Worm (Caenorhabditis elegans) whole organism, young adult: ENCODE results near the gene C46F2.1.

ENCODE experiments used
- C06A6.2 ChIP-seq: fragments of 200-800 bp; sonication (Bioruptor generic); conservative IDR thresholded peaks from 2 replicates; pipeline ENCODE4 v1.3.6; 2022; ENCODE audit warnings: missing genetic modification characterization, missing compliant biosample characterization
- C17E4.6 ChIP-seq: fragments of 200-800 bp; sonication (Bioruptor generic); IDR thresholded peaks from 2 replicates; pipeline ENCODE4 v1.3.6; 2022; ENCODE audit warnings: missing genetic modification reagents, missing genetic modification characterization, missing compliant biosample characterization
- F52B5.7 ChIP-seq: sonication (generic microtip); optimal IDR thresholded peaks from 2 replicates; lab custom pipeline; 2016; ENCODE audit warnings: mild to moderate bottlenecking, missing genetic modification characterization, missing compliant biosample characterization
- F57C9.4 ChIP-seq: sonication (generic microtip); optimal IDR thresholded peaks from 2 replicates; lab custom pipeline; 2017; ENCODE audit warnings: mild to moderate bottlenecking, missing genetic modification characterization, missing compliant biosample characterization
- T07F8.4 ChIP-seq: sonication (generic microtip); optimal IDR thresholded peaks from 2 replicates; lab custom pipeline; 2016; ENCODE audit warnings: mild to moderate bottlenecking, missing genetic modification characterization, moderate library complexity, missing compliant biosample characterization
- Y53F4B.3 ChIP-seq: fragments of 200-800 bp; sonication (Bioruptor generic); IDR thresholded peaks from 2 replicates; pipeline ENCODE4 v1.3.6; 2022; ENCODE audit warnings: missing genetic modification reagents, missing genetic modification characterization, missing compliant biosample characterization
- aptf-2 ChIP-seq: fragments of 200-800 bp; sonication (Bioruptor generic); conservative IDR thresholded peaks from 2 replicates; pipeline ENCODE4 v1.3.6; 2022; ENCODE audit warnings: missing genetic modification reagents, missing genetic modification characterization, missing compliant biosample characterization
- athp-1 ChIP-seq: sonication (generic microtip); optimal IDR thresholded peaks from 2 replicates; lab custom pipeline; 2017; ENCODE audit warnings: mild to moderate bottlenecking, missing genetic modification characterization, missing compliant biosample characterization
- attf-5 ChIP-seq: fragments of 200-800 bp; sonication (Bioruptor generic); optimal IDR thresholded peaks from 2 replicates; lab custom pipeline; 2018; ENCODE audit warnings: mild to moderate bottlenecking, missing genetic modification characterization, missing compliant biosample characterization
- attf-6 ChIP-seq: fragments of 200-800 bp; sonication (Bioruptor generic); IDR thresholded peaks from 2 replicates; pipeline ENCODE4 v1.3.6; 2022; ENCODE audit warnings: missing genetic modification reagents, missing genetic modification characterization, missing compliant biosample characterization
- cebp-1 ChIP-seq, 2 experiments: fragments of 200-800 bp in 1 of 2; sonication (Bioruptor generic) in 1 of 2; sonication (generic microtip) in 1 of 2; IDR thresholded peaks in 1 of 2; optimal IDR thresholded peaks in 1 of 2; 2 replicates each; pipeline versions ENCODE4 v1.3.6 to Lab custom; 2017 to 2022; ENCODE audit warnings: missing compliant biosample characterization in 2 of 2, missing genetic modification characterization in 2 of 2, mild to moderate bottlenecking in 1 of 2, missing genetic modification reagents in 1 of 2, moderate library complexity in 1 of 2
- die-1 ChIP-seq: sonication (generic microtip); optimal IDR thresholded peaks from 2 replicates; lab custom pipeline; 2016; ENCODE audit warnings: missing genotype, mild to moderate bottlenecking, missing genetic modification characterization, missing compliant biosample characterization
- dpff-1 ChIP-seq: sonication (generic microtip); optimal IDR thresholded peaks from 2 replicates; lab custom pipeline; 2017; ENCODE audit warnings: mild to moderate bottlenecking, missing genetic modification characterization, missing compliant biosample characterization
- dpl-1 ChIP-seq: fragments of 150-350 bp; optimal IDR thresholded peaks from 2 replicates; lab custom pipeline; 2014; ENCODE audit warnings: missing biosample characterization, missing genetic modification reagents, missing genetic modification characterization
- egl-44 ChIP-seq: fragments of 200-800 bp; sonication (Bioruptor generic); IDR thresholded peaks from 2 replicates; pipeline ENCODE4 v1.3.6; 2022; ENCODE audit warnings: missing genetic modification reagents, missing genetic modification characterization, missing compliant biosample characterization
- fkh-3 ChIP-seq: sonication (generic microtip); optimal IDR thresholded peaks from 2 replicates; lab custom pipeline; 2016; ENCODE audit warnings: mild to moderate bottlenecking, missing genetic modification characterization, missing compliant biosample characterization
- hrde-1 ChIP-seq: sonication (generic microtip); optimal IDR thresholded peaks from 2 replicates; lab custom pipeline; 2016; ENCODE audit warnings: missing genetic modification characterization, mild to moderate bottlenecking, missing compliant biosample characterization, moderate library complexity, missing genotype, missing genetic modification reagents, borderline replicate concordance
- lin-26 ChIP-seq: fragments of 200-800 bp; sonication (Bioruptor generic); IDR thresholded peaks from 2 replicates; pipeline ENCODE4 v1.3.6; 2022; ENCODE audit warnings: missing genetic modification reagents, missing genetic modification characterization, missing compliant biosample characterization
- mes-4 ChIP-seq: sonication (generic microtip); optimal IDR thresholded peaks from 2 replicates; lab custom pipeline; 2016; ENCODE audit warnings: missing genotype, missing genetic modification characterization, missing compliant biosample characterization
- nhr-27 ChIP-seq: fragments of 200-800 bp; sonication (Bioruptor generic); optimal IDR thresholded peaks from 2 replicates; lab custom pipeline; 2018; ENCODE audit warnings: mild to moderate bottlenecking, missing genetic modification characterization, moderate library complexity, missing compliant biosample characterization
- nhr-80 ChIP-seq: sonication (generic microtip); optimal IDR thresholded peaks from 2 replicates; lab custom pipeline; 2016; ENCODE audit warnings: missing genetic modification characterization, missing compliant biosample characterization
- pha-4 ChIP-seq: fragments of 150-350 bp; sonication (generic microtip); optimal IDR thresholded peaks from 2 replicates; lab custom pipeline; 2014; ENCODE audit warnings: missing biosample characterization, missing genetic modification reagents, missing genetic modification characterization
- rec-8 ChIP-seq, 2 experiments: sonication (generic microtip); optimal IDR thresholded peaks; 2 replicates each; lab custom pipeline; 2016; ENCODE audit warnings: mild to moderate bottlenecking in 2 of 2, missing genetic modification characterization in 2 of 2, missing genetic modification reagents in 2 of 2, missing genotype in 2 of 2, missing biosample characterization in 1 of 2, missing compliant biosample characterization in 1 of 2, moderate library complexity in 1 of 2
- sdz-38 ChIP-seq: sonication (generic microtip); optimal IDR thresholded peaks from 2 replicates; lab custom pipeline; 2016; ENCODE audit warnings: missing genotype, missing genetic modification characterization, missing compliant biosample characterization
- snpc-1.1 ChIP-seq: sonication (generic microtip); optimal IDR thresholded peaks from 2 replicates; lab custom pipeline; 2017; ENCODE audit warnings: missing genetic modification characterization, mild to moderate bottlenecking, missing compliant biosample characterization, antibody characterized with exemption, moderate library complexity, missing genotype, missing genetic modification reagents; ENCODE audit not compliant: insufficient read depth
- snpc-1.3 ChIP-seq: sonication (generic microtip); optimal IDR thresholded peaks from 2 replicates; lab custom pipeline; 2017; ENCODE audit warnings: missing genetic modification characterization, mild to moderate bottlenecking, missing compliant biosample characterization, antibody characterized with exemption, moderate library complexity, missing genotype, missing genetic modification reagents; ENCODE audit not compliant: insufficient read depth
- snpc-4 ChIP-seq, 5 experiments: fragments of 150-350 bp in 1 of 5; sonication (generic microtip) in 4 of 5; optimal IDR thresholded peaks; 2 replicates each; lab custom pipeline; 2014 to 2018; ENCODE audit warnings: missing genetic modification characterization in 5 of 5, missing biosample characterization in 3 of 5, antibody characterized with exemption in 2 of 5, mild to moderate bottlenecking in 2 of 5, missing compliant biosample characterization in 2 of 5, missing genotype in 2 of 5, moderate library complexity in 2 of 5, missing genetic modification reagents in 1 of 5
- somi-1 ChIP-seq: fragments of 200-800 bp; sonication (Bioruptor generic); optimal IDR thresholded peaks from 2 replicates; lab custom pipeline; 2018; ENCODE audit warnings: mild to moderate bottlenecking, missing genetic modification characterization, missing compliant biosample characterization
- xnd-1 ChIP-seq: sonication (generic microtip); optimal IDR thresholded peaks from 2 replicates; lab custom pipeline; 2016; ENCODE audit warnings: missing genotype, missing genetic modification reagents, missing genetic modification characterization, missing compliant biosample characterization
- ztf-18 ChIP-seq: sonication (generic microtip); optimal IDR thresholded peaks from 2 replicates; lab custom pipeline; 2016; ENCODE audit warnings: missing genotype, mild to moderate bottlenecking, missing genetic modification characterization, missing compliant biosample characterization
- ztf-22 ChIP-seq: fragments of 200-800 bp; sonication (Bioruptor generic); optimal IDR thresholded peaks from 2 replicates; lab custom pipeline; 2018; ENCODE audit warnings: mild to moderate bottlenecking, missing genetic modification characterization, moderate library complexity, missing compliant biosample characterization
- ztf-25 ChIP-seq: fragments of 200-800 bp; sonication (Bioruptor generic); IDR thresholded peaks from 2 replicates; pipeline ENCODE4 v1.3.6; 2022; ENCODE audit warnings: missing genetic modification reagents, missing genetic modification characterization, missing compliant biosample characterization
- ztf-28 ChIP-seq: fragments of 200-800 bp; sonication (Bioruptor generic); IDR thresholded peaks from 2 replicates; pipeline ENCODE4 v1.3.6; 2022; ENCODE audit warnings: missing genetic modification reagents, missing genetic modification characterization, missing compliant biosample characterization

Gene C46F2.1

DNA sequence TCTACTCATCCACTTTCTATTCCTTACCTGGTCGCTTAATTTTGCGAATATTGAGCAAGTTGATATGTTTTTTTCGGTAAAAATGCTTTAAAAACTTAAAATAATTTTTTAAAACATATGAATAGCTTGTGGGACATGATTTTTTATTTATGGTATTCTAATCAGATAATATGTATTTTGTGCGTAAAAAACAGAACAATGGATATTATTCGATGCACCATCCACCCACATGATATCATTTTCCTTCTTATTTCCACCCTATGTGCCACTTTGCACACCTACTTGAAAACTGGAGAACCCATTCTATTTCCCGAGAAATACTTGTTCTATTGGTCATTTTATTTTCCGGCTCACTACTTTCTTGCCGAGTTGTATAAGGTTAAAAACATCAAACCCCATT, 10.6 kb upstream of the C46F2.1 start, which contains the start of gene C18A11.2:
C18A11.2 (plus strand) TSS at position 301 of the 400 bp plus-strand sequence.
- TF ChIP-seq lin-26 = no peak
- no peak for TF ChIP-seq dpff-1 (tag; lab: Kevin White, UChicago)
- TF ChIP-seq athp-1 (tag; lab: Kevin White, UChicago) = no peak
- no peak for TF ChIP-seq die-1
- TF ChIP-seq snpc-1.1 = no peak
- no peak for TF ChIP-seq xnd-1 (tag; lab: Kevin White, UChicago)
- TF ChIP-seq egl-44 (GFP tag; lab: Robert Waterston, UW) = no peak
- TF ChIP-seq pha-4 (tag; lab: Kevin White, UChicago) = no peak
- TF ChIP-seq attf-6 (GFP tag; lab: Robert Waterston, UW) = no peak
- no peak for TF ChIP-seq F57C9.4
- TF ChIP-seq ztf-18 (tag; lab: Kevin White, UChicago) = no peak
- no peak for TF ChIP-seq somi-1 (GFP tag; lab: Kevin White, UChicago)
- TF ChIP-seq aptf-2 (GFP tag; lab: Robert Waterston, UW) = no peak
- TF ChIP-seq Y53F4B.3 (GFP tag; lab: Robert Waterston, UW) = no peak
- TF ChIP-seq F52B5.7 (tag; lab: Kevin White, UChicago) = no peak
- no peak for TF ChIP-seq sdz-38 (tag; lab: Kevin White, UChicago)
- TF ChIP-seq snpc-1.3 (tag; lab: Kevin White, UChicago) = no peak
- TF ChIP-seq, all 124 proteins: peak for 0

DNA sequence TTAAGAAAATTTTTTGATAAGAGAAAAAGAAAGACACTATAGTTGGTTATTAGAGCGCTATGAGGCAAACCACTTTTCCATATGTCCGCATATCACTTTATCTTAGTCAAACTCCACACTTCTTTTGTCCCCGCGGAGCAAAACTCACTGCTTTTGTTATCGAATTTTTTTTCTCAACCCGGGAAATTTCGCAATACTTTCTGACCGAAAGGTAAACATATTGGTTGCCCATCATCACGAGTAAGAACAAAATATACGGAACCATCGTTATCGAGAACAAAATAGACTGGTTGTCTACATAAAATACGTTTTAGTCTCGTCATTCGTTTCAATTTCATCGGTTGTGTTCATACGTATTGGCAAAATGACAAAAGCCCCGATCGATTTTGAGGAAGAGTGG, 8.6 kb upstream of the C46F2.1 start, which contains the start of gene C18A11.1:
C18A11.1 (plus strand) TSS at position 36 of the 400 bp plus-strand sequence.
- TF ChIP-seq attf-5 (GFP tag; lab: Kevin White, UChicago) = peak; percentile 36
- TF ChIP-seq dpl-1 (GFP tag; lab: Kevin White, UChicago) = no peak
- TF ChIP-seq T07F8.4 (tag; lab: Kevin White, UChicago) = no peak
- TF ChIP-seq ztf-22 (GFP tag; lab: Kevin White, UChicago) = peak; percentile 37
- peak; percentile 82 for TF ChIP-seq nhr-80 (tag; lab: Kevin White, UChicago)
- peak; percentile 97 for TF ChIP-seq cebp-1 (GFP tag; IDR thresholded peaks at IDR 0.05; lab: Robert Waterston, UW)
- peak; percentile 98 for TF ChIP-seq cebp-1 (tag; optimal IDR thresholded peaks at IDR 0.05; lab: Kevin White, UChicago)
- no peak for TF ChIP-seq ztf-25
- no peak for TF ChIP-seq snpc-4 (GFP tag; optimal IDR thresholded peaks at IDR 0.05; lab: Kevin White, UChicago)
- no peak for TF ChIP-seq snpc-4 (tag; optimal IDR thresholded peaks at IDR 0.05; lab: Kevin White, UChicago)
- no peak for TF ChIP-seq fkh-3
- TF ChIP-seq pha-4 (tag; lab: Kevin White, UChicago) = peak; percentile 90
- no peak for TF ChIP-seq ztf-28
- no peak for TF ChIP-seq hrde-1 (tag; lab: Kevin White, UChicago)
- TF ChIP-seq mes-4 = no peak
- TF ChIP-seq nhr-27 = no peak
- TF ChIP-seq, all 124 proteins: peak for 5

ce11 chrX:8074527-8074926, 3.3 kb upstream of the C46F2.1 start:
- TF ChIP-seq C06A6.2 (GFP tag; lab: Robert Waterston, UW) (no peak), F57C9.4 (no peak), rec-8 (tag; optimal IDR thresholded peaks at IDR 0.05; lab: Kevin White, UChicago) (no peak), nhr-80 (tag; lab: Kevin White, UChicago) (peak; percentile 80), ztf-22 (GFP tag; lab: Kevin White, UChicago) (no peak)

DNA sequence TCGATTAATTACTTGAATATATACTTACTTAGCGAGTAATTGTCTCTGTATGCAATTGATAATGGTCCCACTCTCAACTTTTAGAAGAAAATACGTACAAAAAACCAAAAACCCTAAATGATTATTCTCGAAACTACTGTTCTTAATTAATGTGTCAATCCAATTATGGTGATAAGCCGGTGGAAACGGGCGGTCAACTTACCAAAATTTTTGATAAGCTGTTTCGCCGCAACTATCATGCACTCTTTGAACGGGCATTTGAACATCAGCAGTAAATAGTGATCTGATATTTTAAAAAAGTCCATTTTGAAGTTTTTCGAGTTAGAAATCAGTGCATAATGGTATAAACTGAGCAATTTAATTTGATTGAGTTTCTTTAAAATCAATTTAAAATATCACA, 526 bp downstream of the C46F2.1 start:
- TF ChIP-seq C17E4.6 (no peak), nhr-80 (tag; lab: Kevin White, UChicago) (peak; percentile 54)
